Fruit fly (Drosophila melanogaster): ENCODE measurements around the gene iPLA2-VIA.

Gene iPLA2-VIA

DNA sequence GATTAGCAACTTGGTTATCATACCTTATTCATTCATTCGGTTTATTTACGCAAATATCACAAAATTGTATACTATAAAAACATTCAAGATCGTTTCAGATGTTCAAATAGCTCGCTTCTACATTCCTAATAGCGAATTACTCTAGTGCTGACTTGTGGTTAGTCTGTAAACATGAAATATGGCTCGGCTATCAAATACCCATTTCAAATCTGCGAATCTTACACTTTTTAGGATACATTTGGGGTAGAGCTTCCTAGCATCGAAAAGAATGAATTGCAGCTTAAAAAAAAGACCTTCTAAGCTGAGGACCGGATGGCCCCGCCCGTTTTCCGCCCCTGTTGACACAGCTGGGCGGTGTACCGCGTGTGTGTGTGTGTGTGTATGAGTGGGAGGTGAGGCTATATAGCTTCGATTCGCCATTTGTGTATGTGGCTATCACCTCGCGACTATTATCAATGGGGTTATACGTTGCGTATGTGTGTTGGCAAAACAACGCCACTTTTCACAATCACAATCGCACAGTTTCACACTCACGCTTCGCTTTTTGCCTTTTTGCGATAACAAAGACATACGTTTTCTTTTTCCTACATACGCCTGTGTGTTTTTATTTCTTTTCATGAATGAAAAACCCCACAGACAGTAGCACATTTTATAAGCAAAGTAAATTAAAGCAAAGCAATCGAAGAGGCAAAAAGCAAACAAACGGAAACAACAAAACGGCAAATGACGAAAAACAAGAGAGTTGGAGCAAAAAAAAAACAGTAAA lies 17.4 kb downstream of the iPLA2-VIA start:
- no peak for TF ChIP-seq tj (GFP tag; optimal IDR thresholded peaks at IDR 0.05)
- peak; percentile 36 for TF ChIP-seq Mnt (GFP tag; optimal IDR thresholded peaks at IDR 0.05)
- TF ChIP-seq cic (GFP tag; optimal IDR thresholded peaks at IDR 0.05) = peak; percentile 99
- TF ChIP-seq Clk (GFP tag; optimal IDR thresholded peaks at IDR 0.05) = no peak

dm6 chr3L:9845980-9846538 lies 18.1 kb downstream of the iPLA2-VIA start:
- no peak for TF ChIP-seq toe (GFP tag; optimal IDR thresholded peaks at IDR 0.05)
- peak; percentile 84 for TF ChIP-seq cic (GFP tag; optimal IDR thresholded peaks at IDR 0.05)
- no peak for TF ChIP-seq ovo (GFP tag; optimal IDR thresholded peaks at IDR 0.05)
- TF ChIP-seq pad (GFP tag; optimal IDR thresholded peaks at IDR 0.05) = no peak
- TF ChIP-seq CG7101 (tag; optimal IDR thresholded peaks at IDR 0.05) = no peak
- no peak for TF ChIP-seq CG1620 (GFP tag; optimal IDR thresholded peaks at IDR 0.05)

DNA sequence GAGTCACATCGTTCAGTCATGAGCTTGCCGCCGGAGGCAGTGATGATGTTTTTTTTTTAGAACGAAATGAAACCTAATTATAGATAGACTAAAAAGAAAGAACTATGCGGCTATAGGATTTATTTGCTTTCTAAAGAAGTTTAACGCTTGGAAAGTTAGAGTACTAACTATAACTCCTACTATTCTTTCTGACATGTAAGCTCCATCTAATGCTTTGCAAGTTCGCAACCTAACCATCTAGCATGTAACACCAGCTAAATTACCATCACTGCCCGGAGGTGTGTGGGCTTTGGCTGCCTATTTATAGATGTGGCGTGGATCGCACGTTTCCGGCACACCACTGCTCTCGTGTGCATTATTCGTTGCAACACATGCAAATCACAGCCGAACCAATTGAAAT lies 22.1 kb downstream of the iPLA2-VIA start:
- no peak for TF ChIP-seq CG7045 (GFP tag; optimal IDR thresholded peaks at IDR 0.05)
- TF ChIP-seq kay (GFP tag; ENCODE audit: borderline replicate concordance) = no peak
- TF ChIP-seq CG14711 (tag; optimal IDR thresholded peaks at IDR 0.05) = no peak
- TF ChIP-seq cic (GFP tag; optimal IDR thresholded peaks at IDR 0.05) = no peak
- TF ChIP-seq Hr96 (GFP tag; optimal IDR thresholded peaks at IDR 0.05) = no peak
- TF ChIP-seq CG5204 (GFP tag; optimal IDR thresholded peaks at IDR 0.05) = no peak
- TF ChIP-seq cnc (optimal IDR thresholded peaks at IDR 0.05) = no peak
- TF ChIP-seq CG12768 (GFP tag; optimal IDR thresholded peaks at IDR 0.05) = no peak
- TF ChIP-seq toe (GFP tag; optimal IDR thresholded peaks at IDR 0.05) = no peak
- TF ChIP-seq bab1 (GFP tag; optimal IDR thresholded peaks at IDR 0.05) = no peak
- no peak for TF ChIP-seq Clk (GFP tag; optimal IDR thresholded peaks at IDR 0.05)
- no peak for TF ChIP-seq Mnt (GFP tag; optimal IDR thresholded peaks at IDR 0.05)
- no peak for TF ChIP-seq CG7101 (tag; optimal IDR thresholded peaks at IDR 0.05)

DNA sequence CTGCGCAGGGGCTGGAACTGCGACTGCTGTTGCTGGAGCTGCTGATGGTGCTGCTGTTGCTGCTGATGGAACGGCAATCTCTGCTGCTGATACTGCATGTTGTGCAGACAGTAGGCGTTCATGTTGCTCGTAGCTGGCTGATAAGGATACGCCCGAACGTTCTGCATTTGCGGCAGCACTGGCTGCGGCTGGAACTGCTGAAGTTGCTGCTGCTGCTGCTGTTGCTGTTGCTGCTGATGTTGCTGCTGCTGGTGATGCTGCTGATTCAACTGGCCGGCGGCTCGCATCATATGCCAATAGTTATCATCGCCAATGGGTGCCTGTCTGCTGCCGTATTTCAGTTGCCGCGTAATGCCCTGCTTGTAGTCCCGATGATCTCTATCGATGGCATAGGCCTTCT lies 23.4 kb downstream of the iPLA2-VIA start:
- TF ChIP-seq Clk (GFP tag; optimal IDR thresholded peaks at IDR 0.05) = no peak
- TF ChIP-seq kay (GFP tag; ENCODE audit: borderline replicate concordance) = no peak
- TF ChIP-seq CG11617 (GFP tag; optimal IDR thresholded peaks at IDR 0.05) = no peak
- TF ChIP-seq bab1 (GFP tag; optimal IDR thresholded peaks at IDR 0.05) = no peak
- no peak for TF ChIP-seq CG5204 (GFP tag; optimal IDR thresholded peaks at IDR 0.05)
- no peak for TF ChIP-seq CG12768 (GFP tag; optimal IDR thresholded peaks at IDR 0.05)
- TF ChIP-seq Hr96 (GFP tag; optimal IDR thresholded peaks at IDR 0.05) = no peak
- no peak for TF ChIP-seq CG7045 (GFP tag; optimal IDR thresholded peaks at IDR 0.05)
- no peak for TF ChIP-seq cnc (optimal IDR thresholded peaks at IDR 0.05)
- TF ChIP-seq cic (GFP tag; optimal IDR thresholded peaks at IDR 0.05) = no peak

DNA sequence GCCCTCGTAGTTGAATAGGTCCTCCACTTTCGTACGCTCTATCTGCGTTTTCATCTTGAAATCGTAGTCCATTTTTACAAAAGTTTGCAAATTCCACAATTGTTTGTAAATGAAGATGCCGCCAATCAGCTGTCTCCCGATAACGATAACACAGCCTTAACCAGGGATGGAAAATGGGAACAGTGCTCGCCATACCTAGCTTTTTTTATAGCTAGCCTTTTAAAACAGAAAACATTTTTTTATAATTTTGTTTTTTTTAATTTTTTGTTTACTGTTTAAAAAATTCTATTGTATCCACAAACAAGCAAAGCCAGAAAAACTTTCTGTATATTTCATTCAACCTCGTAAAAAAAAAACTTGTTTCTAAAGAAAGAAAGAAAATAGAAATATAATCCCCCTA lies 25.6 kb downstream of the iPLA2-VIA start, which contains the start of gene Cdk8:
Gene Cdk8, minus strand, starts transcription at position 137 of the 400 bp plus-strand sequence.
- peak; percentile 42 for TF ChIP-seq CG14711 (tag; optimal IDR thresholded peaks at IDR 0.05)
- TF ChIP-seq CG33017 (tag; optimal IDR thresholded peaks at IDR 0.05) = peak; percentile 5
- peak; percentile 8 for TF ChIP-seq Mnt (GFP tag; optimal IDR thresholded peaks at IDR 0.05)
- TF ChIP-seq toe (GFP tag; optimal IDR thresholded peaks at IDR 0.05) = no peak
- no peak for TF ChIP-seq Hr96 (GFP tag; optimal IDR thresholded peaks at IDR 0.05)
- peak; percentile 0 for TF ChIP-seq CG7101 (tag; optimal IDR thresholded peaks at IDR 0.05)
- peak; percentile 24 for TF ChIP-seq bab1 (GFP tag; optimal IDR thresholded peaks at IDR 0.05)
- TF ChIP-seq pad (GFP tag; optimal IDR thresholded peaks at IDR 0.05) = no peak
- peak; percentile 7 for TF ChIP-seq kay (GFP tag; ENCODE audit: borderline replicate concordance)
- no peak for TF ChIP-seq CG5204 (GFP tag; optimal IDR thresholded peaks at IDR 0.05)
- TF ChIP-seq ovo (GFP tag; optimal IDR thresholded peaks at IDR 0.05) = no peak
- TF ChIP-seq CG7045 (GFP tag; optimal IDR thresholded peaks at IDR 0.05) = no peak

dm6 chr3L:9837053-9837452 lies 27.1 kb downstream of the iPLA2-VIA start:
- TF ChIP-seq Clk (GFP tag; optimal IDR thresholded peaks at IDR 0.05) = no peak
- TF ChIP-seq Hr96 (GFP tag; optimal IDR thresholded peaks at IDR 0.05) = no peak
- no peak for TF ChIP-seq toe (GFP tag; optimal IDR thresholded peaks at IDR 0.05)
- TF ChIP-seq CG33017 (tag; optimal IDR thresholded peaks at IDR 0.05) = no peak
- no peak for TF ChIP-seq CG1620 (GFP tag; optimal IDR thresholded peaks at IDR 0.05)
- TF ChIP-seq kay (GFP tag; ENCODE audit: borderline replicate concordance) = no peak
- TF ChIP-seq bab1 (GFP tag; optimal IDR thresholded peaks at IDR 0.05) = no peak
- no peak for TF ChIP-seq CG7045 (GFP tag; optimal IDR thresholded peaks at IDR 0.05)
- TF ChIP-seq ovo (GFP tag; optimal IDR thresholded peaks at IDR 0.05) = no peak
- no peak for TF ChIP-seq CG14711 (tag; optimal IDR thresholded peaks at IDR 0.05)
- TF ChIP-seq CG5204 (GFP tag; optimal IDR thresholded peaks at IDR 0.05) = no peak
- no peak for TF ChIP-seq cnc (optimal IDR thresholded peaks at IDR 0.05)
- no peak for TF ChIP-seq pad (GFP tag; optimal IDR thresholded peaks at IDR 0.05)
- no peak for TF ChIP-seq CG11617 (GFP tag; optimal IDR thresholded peaks at IDR 0.05)
- TF ChIP-seq Crg-1 (GFP tag; optimal IDR thresholded peaks at IDR 0.05) = no peak
- no peak for TF ChIP-seq Mnt (GFP tag; optimal IDR thresholded peaks at IDR 0.05)
- TF ChIP-seq CG7101 (tag; optimal IDR thresholded peaks at IDR 0.05) = no peak
- TF ChIP-seq tj (GFP tag; optimal IDR thresholded peaks at IDR 0.05) = no peak
- TF ChIP-seq CG12768 (GFP tag; optimal IDR thresholded peaks at IDR 0.05) = no peak

Data from whole organism, adult.